Worm (Caenorhabditis elegans): ENCODE data around the gene gpa-2.
A peak's percentile ranks its signal among the peaks of the same experiment; 100 is the strongest.
"Not testable (repeated sequence)": the region's sequence is repeated elsewhere in the genome, so short reads cannot be mapped to it uniquely, and the experiment has no call there.

The gpa-2 gene

DNA sequence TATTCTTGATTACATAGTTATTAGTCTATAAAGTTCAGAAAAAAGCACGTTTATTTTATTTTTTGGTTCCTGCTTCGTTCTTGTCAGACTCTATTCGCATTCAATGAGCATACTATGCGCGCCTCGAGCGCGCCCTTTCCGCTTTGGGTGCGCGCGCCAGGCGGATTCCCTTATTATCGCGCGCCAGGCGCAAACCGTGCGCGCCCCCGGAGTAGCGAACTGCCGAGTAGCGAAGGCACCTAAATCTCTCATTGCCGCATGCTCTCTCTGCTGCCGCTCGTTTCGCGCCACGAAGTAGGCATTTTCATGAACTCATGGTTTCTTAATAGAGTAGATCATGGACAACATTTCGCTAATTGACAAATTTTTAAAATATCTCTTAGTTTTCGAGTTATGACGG, 43.7 kb upstream of the gpa-2 start:
- TF ChIP-seq nhr-47 (tag; optimal IDR thresholded peaks at IDR 0.05) (no peak), blmp-1 (tag; optimal IDR thresholded peaks at IDR 0.05) (no peak), lin-15B (tag; optimal IDR thresholded peaks at IDR 0.05) (no peak), tlp-1 (tag; optimal IDR thresholded peaks at IDR 0.05) (no peak), nhr-84 (tag; optimal IDR thresholded peaks at IDR 0.05) (no peak), ces-1 (GFP tag; optimal IDR thresholded peaks at IDR 0.05) (no peak), unc-62 (GFP tag; optimal IDR thresholded peaks at IDR 0.05) (no peak), ceh-90 (tag; optimal IDR thresholded peaks at IDR 0.05) (no peak), nhr-76 (tag; optimal IDR thresholded peaks at IDR 0.05) (no peak), jun-1 (tag; optimal IDR thresholded peaks at IDR 0.05) (no peak), unc-86 (tag; optimal IDR thresholded peaks at IDR 0.05) (no peak), nhr-237 (tag; optimal IDR thresholded peaks at IDR 0.05) (no peak), skn-1 (tag; optimal IDR thresholded peaks at IDR 0.05) (no peak), mab-9 (GFP tag; IDR thresholded peaks at IDR 0.05) (no peak), unc-30 (tag; optimal IDR thresholded peaks at IDR 0.05) (no peak), hlh-17 (GFP tag; optimal IDR thresholded peaks at IDR 0.05; ENCODE audit: borderline replicate concordance) (no peak), nhr-20 (tag; optimal IDR thresholded peaks at IDR 0.05) (no peak), ztf-11 (tag; optimal IDR thresholded peaks at IDR 0.05) (no peak), vab-15 (tag; optimal IDR thresholded peaks at IDR 0.05) (no peak), nhr-11 (tag; optimal IDR thresholded peaks at IDR 0.05) (no peak)

DNA sequence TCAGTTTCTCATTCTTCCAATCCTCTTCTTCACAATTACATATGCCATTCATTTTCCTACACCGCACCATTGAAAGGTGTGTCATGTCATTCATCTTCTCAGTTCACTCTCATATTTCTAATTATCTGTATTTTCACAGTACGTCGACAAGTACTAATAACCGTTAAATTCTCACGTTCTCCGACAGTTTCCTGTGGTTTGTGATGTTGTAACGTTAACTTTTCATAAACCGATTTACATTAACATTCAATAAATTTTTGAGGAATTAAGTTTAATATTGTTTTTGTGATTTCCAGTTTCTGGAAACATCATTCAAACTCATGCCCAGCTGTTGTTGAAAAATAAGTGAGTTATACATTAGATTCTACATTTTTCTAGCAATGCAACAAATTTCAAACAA, 36.4 kb upstream of the gpa-2 start, which contains the start of gene tmd-2:
Gene tmd-2, plus strand, starts transcription at position 301 of the 400 bp plus-strand sequence.
- TF ChIP-seq efl-1 (optimal IDR thresholded peaks at IDR 0.05) (no peak), efl-1 (GFP tag; optimal IDR thresholded peaks at IDR 0.05 in 1 of 2) (peak in 1 of 2 experiments; percentile 56), blmp-1 (tag; optimal IDR thresholded peaks at IDR 0.05) (peak; percentile 18), C34B4.2 (tag; optimal IDR thresholded peaks at IDR 0.05) (no peak)

DNA sequence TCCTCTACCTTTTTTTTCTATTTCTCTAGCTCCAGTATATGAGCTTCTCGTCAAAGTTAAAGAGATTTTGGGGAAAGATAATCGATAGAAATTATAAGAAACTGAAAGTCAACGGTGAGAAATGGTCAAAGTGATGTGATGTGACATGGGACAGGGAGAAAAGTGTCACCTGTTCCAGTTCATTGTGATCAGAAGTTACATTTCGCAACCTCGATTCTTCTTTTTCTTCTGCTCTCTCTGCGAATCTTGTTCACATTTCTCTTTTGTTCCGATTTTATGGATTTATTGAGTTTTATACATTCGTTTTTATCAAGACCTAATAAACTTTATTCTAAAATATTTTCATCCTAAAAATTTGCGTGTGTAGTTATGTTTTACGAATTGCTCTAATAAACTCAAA, 35.2 kb upstream of the gpa-2 start:
- TF ChIP-seq lin-14 (GFP tag; optimal IDR thresholded peaks at IDR 0.05) = peak; percentile 50
- no peak for TF ChIP-seq nhr-237 (tag; optimal IDR thresholded peaks at IDR 0.05)
- peak; percentile 12 for TF ChIP-seq skn-1 (tag; optimal IDR thresholded peaks at IDR 0.05)
- peak; percentile 41 for TF ChIP-seq unc-130 (tag; optimal IDR thresholded peaks at IDR 0.05)
- TF ChIP-seq pag-3 (tag; optimal IDR thresholded peaks at IDR 0.05; ENCODE audit: borderline replicate concordance, insufficient read depth) = peak; percentile 33
- TF ChIP-seq nhr-71 (tag; optimal IDR thresholded peaks at IDR 0.05) = peak; percentile 21
- TF ChIP-seq snpc-4 (tag; optimal IDR thresholded peaks at IDR 0.05) = peak; percentile 26
- TF ChIP-seq rnt-1 (tag; optimal IDR thresholded peaks at IDR 0.05) = peak; percentile 54
- TF ChIP-seq nhr-77 (tag; optimal IDR thresholded peaks at IDR 0.05) = no peak
- TF ChIP-seq lsy-2 (tag; optimal IDR thresholded peaks at IDR 0.05) = peak in 1 of 2 experiments; percentile 14

DNA sequence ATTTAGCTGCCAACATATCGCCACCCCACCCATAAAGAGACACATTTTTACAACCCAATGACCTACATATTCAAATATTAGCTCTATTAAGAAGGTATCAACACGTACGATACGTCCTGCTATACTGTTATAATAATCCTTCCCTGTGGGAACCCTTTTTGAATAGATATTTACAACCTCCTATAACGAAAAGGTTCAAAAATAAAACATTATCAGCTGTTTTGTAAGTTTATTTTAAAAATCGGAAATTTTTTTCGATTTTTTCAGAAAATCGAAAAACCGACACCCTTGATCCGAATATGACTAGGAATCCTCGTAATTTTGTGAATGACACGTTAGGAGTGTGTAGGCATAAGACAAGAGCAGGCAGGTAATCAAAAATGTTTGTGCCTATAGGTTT, 29.9 kb upstream of the gpa-2 start, which contains the start of gene C08D8.7:
Gene C08D8.7, plus strand, starts transcription at position 301 of the 400 bp plus-strand sequence.
- TF ChIP-seq aly-2 (tag; optimal IDR thresholded peaks at IDR 0.05); lsy-2 (tag; optimal IDR thresholded peaks at IDR 0.05); lin-35 (GFP tag; optimal IDR thresholded peaks at IDR 0.05): not testable (repeated sequence)

DNA sequence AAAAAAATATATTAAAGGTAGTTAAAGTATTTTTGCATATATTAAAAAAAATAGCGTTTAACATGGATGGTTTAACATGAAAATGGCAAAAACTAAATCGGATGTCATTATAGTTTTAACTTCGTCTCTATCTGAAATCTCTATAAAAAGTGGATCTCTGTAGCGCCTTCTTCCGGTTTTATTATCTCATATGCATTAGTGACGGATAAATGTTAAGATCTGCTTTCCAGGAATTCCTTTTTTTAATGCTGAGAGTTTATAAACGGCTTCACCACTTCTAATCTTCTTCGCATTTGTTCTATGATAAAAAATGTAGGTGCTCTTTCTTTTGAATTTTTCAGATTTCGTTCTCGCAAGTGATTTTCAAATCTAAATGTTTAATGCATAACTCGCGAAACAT, 28.4 kb upstream of the gpa-2 start:
- TF ChIP-seq pax-3 (tag; optimal IDR thresholded peaks at IDR 0.05) (peak; percentile 58), unc-62 (GFP tag; optimal IDR thresholded peaks at IDR 0.05) (no peak), egl-13 (tag; optimal IDR thresholded peaks at IDR 0.05) (peak; percentile 65), dsc-1 (tag; optimal IDR thresholded peaks at IDR 0.05) (peak; percentile 95), nhr-19 (GFP tag; conservative IDR thresholded peaks at IDR 0.05) (no peak), nhr-47 (tag; optimal IDR thresholded peaks at IDR 0.05) (peak; percentile 44), fkh-8 (tag; optimal IDR thresholded peaks at IDR 0.05) (peak; percentile 38), sox-4 (tag; optimal IDR thresholded peaks at IDR 0.05) (peak; percentile 8)

Measured in whole organism, L1 larva.